Worm (Caenorhabditis elegans): Measurements from ENCODE around the gene Y57G11B.3.

Gene Y57G11B.3

DNA sequence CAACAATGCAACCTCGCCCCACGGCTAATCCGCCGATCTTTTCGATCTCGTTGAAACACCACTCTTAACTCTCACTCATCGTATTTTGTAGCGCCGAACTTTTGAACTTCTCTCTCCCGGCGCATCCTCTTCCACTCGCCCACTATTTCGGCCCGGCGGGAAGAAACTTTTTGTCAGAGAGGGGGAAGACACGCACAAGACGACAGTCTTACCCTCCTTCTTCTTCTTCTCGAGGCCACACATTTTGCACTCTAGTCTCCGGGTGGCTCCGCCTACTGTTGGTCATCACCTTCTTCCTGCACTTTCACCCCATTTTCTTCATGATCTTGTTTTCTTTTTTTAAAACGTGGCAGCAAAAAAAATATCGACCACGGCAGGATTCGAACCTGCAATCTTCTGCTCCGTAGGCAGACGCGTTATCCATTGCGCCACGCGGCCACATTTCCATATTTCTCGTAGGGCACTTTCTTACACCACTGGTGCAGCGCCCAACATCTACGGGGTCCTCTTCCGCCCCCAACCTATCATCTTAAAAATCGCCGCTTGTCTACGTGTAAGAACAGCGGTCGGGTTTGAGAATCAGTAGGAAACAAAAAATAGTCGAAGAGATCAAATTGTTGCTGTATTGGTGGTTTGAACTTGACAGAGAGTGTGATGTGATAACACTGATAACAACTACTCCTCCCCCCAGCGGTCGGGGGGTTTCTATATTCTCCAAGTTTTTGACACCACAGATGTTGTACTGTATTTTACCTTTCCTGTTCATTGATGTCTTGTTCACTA lies 37.0 kb upstream of the Y57G11B.3 start (continued):
- TF ChIP-seq ztf-26 (tag; optimal IDR thresholded peaks at IDR 0.05) (peak; percentile 50), F57C9.4 (tag; optimal IDR thresholded peaks at IDR 0.05) (no peak), lsy-27 (tag; optimal IDR thresholded peaks at IDR 0.05; ENCODE audit: borderline replicate concordance, insufficient read depth) (no peak), rcor-1 (GFP tag; IDR thresholded peaks at IDR 0.05) (0 out of 2 replicates have a peak, but pooled peaks have one; percentile 8), rpc-1 (optimal IDR thresholded peaks at IDR 0.05) (peak; percentile 52), rpc-1 (tag; optimal IDR thresholded peaks at IDR 0.05) (peak; percentile 76), nhr-90 (tag; optimal IDR thresholded peaks at IDR 0.05) (peak; percentile 51), hsf-1 (GFP tag; IDR thresholded peaks at IDR 0.05) (0 out of 2 replicates have a peak, but pooled peaks have one; percentile 5), T07F8.4 (tag; optimal IDR thresholded peaks at IDR 0.05) (no peak), snpc-1.1 (tag; optimal IDR thresholded peaks at IDR 0.05; ENCODE audit: insufficient read depth) (peak; percentile 73), lin-54 (GFP tag; optimal IDR thresholded peaks at IDR 0.05) (no peak), F33H1.4 (GFP tag; IDR thresholded peaks at IDR 0.05) (peak; percentile 23; the same call in 1 of the 2 replicates), sea-2 (GFP tag; IDR thresholded peaks at IDR 0.05) (no peak), rec-8 (tag; optimal IDR thresholded peaks at IDR 0.05) (no peak), hmg-20 (GFP tag; IDR thresholded peaks at IDR 0.05) (no peak), let-607 (tag; optimal IDR thresholded peaks at IDR 0.05) (peak; percentile 7 to 25), die-1 (tag; optimal IDR thresholded peaks at IDR 0.05) (peak; percentile 49), hmg-1.2 (GFP tag; IDR thresholded peaks at IDR 0.05) (peak; percentile 41; the same call in 1 of the 2 replicates), Y79H2A.3 (GFP tag; conservative IDR thresholded peaks at IDR 0.05) (no peak), F49E8.2 (tag; optimal IDR thresholded peaks at IDR 0.05; ENCODE audit: insufficient read depth) (peak; percentile 22), attf-5 (GFP tag; optimal IDR thresholded peaks at IDR 0.05) (peak; percentile 53), mcd-1 (GFP tag; IDR thresholded peaks at IDR 0.05) (peak; percentile 39; the same call in 1 of the 2 replicates), tbp1 (GFP tag; optimal IDR thresholded peaks at IDR 0.05) (peak; percentile 88), B0035.1 (tag; optimal IDR thresholded peaks at IDR 0.05) (peak; percentile 49), madf-8 (GFP tag; conservative IDR thresholded peaks at IDR 0.05) (peak; percentile 26), F22D6.2 (tag; optimal IDR thresholded peaks at IDR 0.05) (peak; percentile 22)

DNA sequence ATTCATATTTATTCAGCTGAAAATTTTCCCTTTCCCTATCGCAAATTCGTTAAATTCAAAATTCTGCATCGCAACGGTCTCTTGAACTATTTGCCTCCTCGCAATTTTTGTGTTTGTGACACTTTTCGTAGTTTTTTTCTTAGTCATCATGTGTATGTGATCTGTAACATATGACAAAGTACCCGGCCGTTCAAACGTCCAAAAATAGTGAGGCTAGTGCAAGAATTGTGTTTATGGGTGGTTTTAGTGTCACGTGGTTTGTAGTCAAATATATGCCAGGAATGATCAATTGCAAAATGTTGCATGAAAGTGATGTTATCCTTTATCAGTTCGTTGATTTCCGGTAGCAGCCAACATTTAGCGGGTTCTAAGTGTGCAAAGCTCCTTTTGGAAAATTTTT lies 35.6 kb upstream of the Y57G11B.3 start:
- no peak for TF ChIP-seq Y67H2A.10 (GFP tag; conservative IDR thresholded peaks at IDR 0.05)
- TF ChIP-seq cebp-1 (GFP tag; IDR thresholded peaks at IDR 0.05): no peak
- peak; percentile 50 for TF ChIP-seq cebp-1 (tag; optimal IDR thresholded peaks at IDR 0.05)
- no peak for TF ChIP-seq nhr-179 (tag; optimal IDR thresholded peaks at IDR 0.05)
- TF ChIP-seq nhr-80 (tag; optimal IDR thresholded peaks at IDR 0.05): peak; percentile 59
- no peak for TF ChIP-seq bed-2 (GFP tag; IDR thresholded peaks at IDR 0.05)
- TF ChIP-seq lin-26 (GFP tag; IDR thresholded peaks at IDR 0.05): peak; percentile 27; the same call in 1 of the 2 replicates
- TF ChIP-seq Y56A3A.18 (GFP tag; IDR thresholded peaks at IDR 0.05): no peak
- TF ChIP-seq pha-4 (tag; optimal IDR thresholded peaks at IDR 0.05): peak; percentile 49
- TF ChIP-seq lin-40 (tag; optimal IDR thresholded peaks at IDR 0.05): peak; percentile 0
